Worm (Caenorhabditis elegans) whole organism, L3 larva: Measurements from ENCODE around the gene alg-2.
A peak's percentile ranks its signal among the peaks of the same experiment; 100 is the strongest.

Experiments
- R02D3.7 ChIP-seq: fragments of 150-350 bp; optimal IDR thresholded peaks from 2 replicates; lab custom pipeline; 2014; ENCODE audit warnings: missing biosample characterization, missing genetic modification characterization
- ZK546.5 ChIP-seq: sonication (generic microtip); optimal IDR thresholded peaks from 2 replicates; lab custom pipeline; 2017; ENCODE audit warnings: missing biosample characterization, missing genetic modification characterization
- aly-2 ChIP-seq: fragments of 150-350 bp; optimal IDR thresholded peaks from 2 replicates; lab custom pipeline; 2014; ENCODE audit warnings: missing biosample characterization, missing genetic modification characterization
- ama-1 ChIP-seq: fragments of 150-350 bp; optimal IDR thresholded peaks from 2 replicates; lab custom pipeline; 2018
- ceh-16 ChIP-seq: sonication (generic microtip); optimal IDR thresholded peaks from 2 replicates; lab custom pipeline; 2017; ENCODE audit warnings: missing biosample characterization, missing genetic modification characterization
- ceh-28 ChIP-seq: fragments of 150-350 bp; optimal IDR thresholded peaks from 2 replicates; lab custom pipeline; 2014; ENCODE audit warnings: missing biosample characterization, missing genetic modification reagents, missing genetic modification characterization
- ceh-82 ChIP-seq: fragments of 150-350 bp; optimal IDR thresholded peaks from 2 replicates; lab custom pipeline; 2014; ENCODE audit warnings: missing biosample characterization, missing genetic modification characterization
- ceh-9 ChIP-seq: sonication (generic microtip); optimal IDR thresholded peaks from 2 replicates; lab custom pipeline; 2018; ENCODE audit warnings: missing biosample characterization, missing genetic modification characterization
- egl-27 ChIP-seq: sonication (generic microtip); optimal IDR thresholded peaks from 4 replicates; lab custom pipeline; 2017; ENCODE audit warnings: missing biosample characterization, missing genetic modification reagents, missing genetic modification characterization
- egl-5 ChIP-seq: fragments of 150-350 bp; optimal IDR thresholded peaks from 2 replicates; lab custom pipeline; 2017; ENCODE audit warnings: missing biosample characterization, missing genetic modification reagents, missing genetic modification characterization, inconsistent platforms
- elt-1 ChIP-seq: fragments of 150-350 bp; optimal IDR thresholded peaks from 2 replicates; lab custom pipeline; 2014; ENCODE audit warnings: missing biosample characterization, missing genetic modification characterization
- elt-2 ChIP-seq: sonication (generic microtip); optimal IDR thresholded peaks from 2 replicates; lab custom pipeline; 2016; ENCODE audit warnings: missing genetic modification reagents, mild to moderate bottlenecking, missing genetic modification characterization, missing compliant biosample characterization
- elt-3 ChIP-seq, 3 experiments: fragments of 150-350 bp in 1 of 3; sonication (generic microtip) in 2 of 3; optimal IDR thresholded peaks; 2 replicates in 2 of 3; 4 replicates in 1 of 3; lab custom pipeline; 2014 to 2017; ENCODE audit warnings: missing biosample characterization in 3 of 3, missing genetic modification characterization in 3 of 3
- eor-1 ChIP-seq, 2 experiments: fragments of 150-350 bp; optimal IDR thresholded peaks; 2 replicates each; lab custom pipeline; 2014 to 2018; ENCODE audit warnings: missing biosample characterization in 2 of 2, missing genetic modification characterization in 2 of 2
- fkh-10 ChIP-seq: sonication (generic microtip); optimal IDR thresholded peaks from 2 replicates; lab custom pipeline; 2017; ENCODE audit warnings: missing biosample characterization, missing genetic modification reagents, missing genetic modification characterization
- fkh-2 ChIP-seq: fragments of 150-350 bp; optimal IDR thresholded peaks from 2 replicates; lab custom pipeline; 2014; ENCODE audit warnings: missing biosample characterization, missing genetic modification reagents, missing genetic modification characterization
- fos-1 ChIP-seq: fragments of 150-350 bp; optimal IDR thresholded peaks from 2 replicates; lab custom pipeline; 2014; ENCODE audit warnings: missing biosample characterization, missing genetic modification characterization
- hmg-11 ChIP-seq: sonication (generic microtip); optimal IDR thresholded peaks from 2 replicates; lab custom pipeline; 2016; ENCODE audit warnings: missing genetic modification characterization, missing compliant biosample characterization
- lin-15B ChIP-seq: fragments of 150-350 bp; optimal IDR thresholded peaks from 2 replicates; lab custom pipeline; 2014; ENCODE audit warnings: missing biosample characterization, missing genetic modification characterization
- lin-39 ChIP-seq: fragments of 150-350 bp; optimal IDR thresholded peaks from 2 replicates; lab custom pipeline; 2018; ENCODE audit warnings: missing biosample characterization, missing genetic modification reagents, missing genetic modification characterization
- lsy-12 ChIP-seq: sonication (generic microtip); optimal IDR thresholded peaks from 2 replicates; lab custom pipeline; 2016; ENCODE audit warnings: mild to moderate bottlenecking, missing genetic modification characterization, missing compliant biosample characterization
- mdl-1 ChIP-seq: fragments of 150-350 bp; optimal IDR thresholded peaks from 2 replicates; lab custom pipeline; 2014; ENCODE audit warnings: missing biosample characterization, missing genetic modification characterization
- mml-1 ChIP-seq: fragments of 150-350 bp; sonication (generic microtip); optimal IDR thresholded peaks from 3 replicates; lab custom pipeline; 2014; ENCODE audit warnings: missing biosample characterization, missing genetic modification characterization
- nfya-1 ChIP-seq: sonication (generic microtip); optimal IDR thresholded peaks from 2 replicates; lab custom pipeline; 2017; ENCODE audit warnings: missing genetic modification characterization, mild to moderate bottlenecking, missing compliant biosample characterization, antibody characterized with exemption, moderate library complexity; ENCODE audit not compliant: insufficient read depth
- nhr-12 ChIP-seq: fragments of 150-350 bp; optimal IDR thresholded peaks from 2 replicates; lab custom pipeline; 2014; ENCODE audit warnings: missing biosample characterization, missing genetic modification characterization
- nhr-23 ChIP-seq: fragments of 150-350 bp; optimal IDR thresholded peaks from 2 replicates; lab custom pipeline; 2014; ENCODE audit warnings: missing biosample characterization, missing genetic modification reagents, missing genetic modification characterization
- nhr-237 ChIP-seq: fragments of 150-350 bp; optimal IDR thresholded peaks from 2 replicates; lab custom pipeline; 2014; ENCODE audit warnings: missing biosample characterization, missing genetic modification characterization
- nhr-25 ChIP-seq: sonication (generic microtip); optimal IDR thresholded peaks from 2 replicates; lab custom pipeline; 2017; ENCODE audit warnings: missing biosample characterization, missing genetic modification characterization
- nhr-28 ChIP-seq: fragments of 150-350 bp; optimal IDR thresholded peaks from 2 replicates; lab custom pipeline; 2014; ENCODE audit warnings: missing biosample characterization, missing genetic modification characterization
- nhr-43 ChIP-seq: sonication (generic microtip); optimal IDR thresholded peaks from 2 replicates; lab custom pipeline; 2016; ENCODE audit warnings: mild to moderate bottlenecking, missing genetic modification characterization, missing compliant biosample characterization; ENCODE audit not compliant: poor library complexity, severe bottlenecking
- nhr-67 ChIP-seq: fragments of 150-350 bp; optimal IDR thresholded peaks from 2 replicates; lab custom pipeline; 2014; ENCODE audit warnings: missing biosample characterization, missing genetic modification characterization
- nhr-76 ChIP-seq: fragments of 150-350 bp; sonication (generic microtip); optimal IDR thresholded peaks from 5 replicates; lab custom pipeline; 2014; ENCODE audit warnings: missing biosample characterization, missing genetic modification characterization
- nhr-77 ChIP-seq: fragments of 150-350 bp; optimal IDR thresholded peaks from 2 replicates; lab custom pipeline; 2014; ENCODE audit warnings: missing biosample characterization, missing genetic modification characterization
- pha-4 ChIP-seq: fragments of 150-350 bp; optimal IDR thresholded peaks from 2 replicates; lab custom pipeline; 2014; ENCODE audit warnings: missing biosample characterization, missing genetic modification reagents, missing genetic modification characterization
- pqm-1 ChIP-seq: fragments of 150-350 bp; optimal IDR thresholded peaks from 2 replicates; lab custom pipeline; 2017; ENCODE audit warnings: missing biosample characterization, missing genetic modification characterization, inconsistent platforms
- sea-2 ChIP-seq: fragments of 150-350 bp; sonication (generic microtip); optimal IDR thresholded peaks from 4 replicates; lab custom pipeline; 2014; ENCODE audit warnings: missing biosample characterization, missing genetic modification reagents, missing genetic modification characterization
- skn-1 ChIP-seq: fragments of 150-350 bp; optimal IDR thresholded peaks from 2 replicates; lab custom pipeline; 2014; ENCODE audit warnings: missing biosample characterization, missing genetic modification characterization
- snpc-4 ChIP-seq: fragments of 150-350 bp; optimal IDR thresholded peaks from 2 replicates; lab custom pipeline; 2014; ENCODE audit warnings: missing biosample characterization, missing genetic modification characterization
- tbx-2 ChIP-seq: sonication (generic microtip); optimal IDR thresholded peaks from 2 replicates; lab custom pipeline; 2016; ENCODE audit warnings: mild to moderate bottlenecking, missing genetic modification characterization, missing compliant biosample characterization
- unc-39 ChIP-seq: sonication (generic microtip); optimal IDR thresholded peaks from 4 replicates; lab custom pipeline; 2017; ENCODE audit warnings: missing biosample characterization, missing genetic modification characterization
- unc-62 ChIP-seq: fragments of 150-350 bp; sonication (generic microtip); optimal IDR thresholded peaks from 4 replicates; lab custom pipeline; 2014; ENCODE audit warnings: missing biosample characterization, missing genetic modification reagents, missing genetic modification characterization
- zag-1 ChIP-seq: fragments of 150-350 bp; optimal IDR thresholded peaks from 2 replicates; lab custom pipeline; 2014; ENCODE audit warnings: missing biosample characterization, missing genetic modification characterization
- ztf-11 ChIP-seq: fragments of 150-350 bp; optimal IDR thresholded peaks from 2 replicates; lab custom pipeline; 2014; ENCODE audit warnings: missing biosample characterization, missing genetic modification characterization
- ztf-4 ChIP-seq: fragments of 150-350 bp; optimal IDR thresholded peaks from 2 replicates; lab custom pipeline; 2014; ENCODE audit warnings: missing biosample characterization, missing genetic modification characterization

alg-2 gene

ce11 chrII:840131-840530 is 32.9 kb upstream of the alg-2 start, which contains the start of gene clc-33:
Gene clc-33 (plus strand): TSS chrII:840431.
- TF ChIP-seq mdl-1 (tag; lab: Kevin White, UChicago) = no peak
- TF ChIP-seq eor-1 (tag; optimal IDR thresholded peaks at IDR 0.05; lab: Kevin White, UChicago) = no peak
- no peak for TF ChIP-seq mml-1 (tag; lab: Kevin White, UChicago)
- no peak for TF ChIP-seq elt-3 (tag; optimal IDR thresholded peaks at IDR 0.05; lab: Kevin White, UChicago)
- no peak for TF ChIP-seq lsy-12
- TF ChIP-seq pha-4 (tag; lab: Kevin White, UChicago) = no peak
- TF ChIP-seq, all 47 proteins: peak for 0

- no peak for TF ChIP-seq egl-5 (tag; lab: Kevin White, UChicago)
- TF ChIP-seq nhr-237 = no peak
- no peak for TF ChIP-seq nhr-76 (tag; lab: Kevin White, UChicago)
- no peak for TF ChIP-seq nhr-23
- TF ChIP-seq unc-62 (GFP tag; lab: Kevin White, UChicago) = no peak
- TF ChIP-seq nhr-77 (tag; lab: Kevin White, UChicago) = no peak
- no peak for TF ChIP-seq pha-4 (tag; lab: Kevin White, UChicago)
- TF ChIP-seq elt-1 = no peak
- TF ChIP-seq ama-1 (lab: Kevin White, UChicago) = no peak
- TF ChIP-seq mml-1 (tag; lab: Kevin White, UChicago) = no peak
- TF ChIP-seq lin-39 (tag; lab: Kevin White, UChicago) = no peak
- TF ChIP-seq ceh-9 (tag; lab: Kevin White, UChicago) = no peak
- TF ChIP-seq ceh-82 = no peak
- no peak for TF ChIP-seq nhr-67 (tag; lab: Kevin White, UChicago)
- no peak for TF ChIP-seq nhr-43
Observed at ce11 chrII:843971-844370, 29.0 kb upstream of the alg-2 start, which contains the start of gene F28A10.4. Gene F28A10.4 (plus strand): TSS chrII:844271.

ce11 chrII:845618-846017 is 27.4 kb upstream of the alg-2 start, which contains the start of gene F28A10.7:
Gene F28A10.7 (minus strand): TSS chrII:845718.
- TF ChIP-seq pha-4 (tag; lab: Kevin White, UChicago) (no peak), tbx-2 (tag; lab: Kevin White, UChicago) (no peak), nhr-28 (no peak), sea-2 (GFP tag; lab: Kevin White, UChicago) (no peak), unc-62 (GFP tag; lab: Kevin White, UChicago) (no peak), zag-1 (tag; lab: Kevin White, UChicago) (no peak), lin-39 (tag; lab: Kevin White, UChicago) (no peak), fkh-2 (tag; lab: Kevin White, UChicago) (no peak), fkh-10 (no peak), ama-1 (lab: Kevin White, UChicago) (no peak), fos-1 (tag; lab: Kevin White, UChicago) (no peak), snpc-4 (tag; lab: Kevin White, UChicago) (no peak), R02D3.7 (tag; lab: Kevin White, UChicago) (no peak), aly-2 (tag; lab: Kevin White, UChicago) (no peak), mml-1 (tag; lab: Kevin White, UChicago) (no peak), pqm-1 (tag; lab: Kevin White, UChicago) (no peak), nhr-25 (tag; lab: Kevin White, UChicago) (no peak), lin-15B (no peak), ZK546.5 (tag; lab: Kevin White, UChicago) (no peak), ceh-16 (tag; lab: Kevin White, UChicago) (no peak)
- TF ChIP-seq, all 47 proteins: peak for 0

ce11 chrII:848519-848918 is 24.5 kb upstream of the alg-2 start, which contains the start of the genes acdh-9 and F28A10.13:
Gene acdh-9 (minus strand): TSS chrII:848603.
Gene F28A10.13 (plus strand): TSS chrII:848812.
- TF ChIP-seq ceh-9 (tag; lab: Kevin White, UChicago) (no peak), ZK546.5 (tag; lab: Kevin White, UChicago) (no peak), ztf-11 (tag; lab: Kevin White, UChicago) (no peak), zag-1 (tag; lab: Kevin White, UChicago) (no peak), unc-62 (GFP tag; lab: Kevin White, UChicago) (no peak), nhr-77 (tag; lab: Kevin White, UChicago) (no peak), nhr-76 (tag; lab: Kevin White, UChicago) (peak; percentile 95), nfya-1 (peak; percentile 65), egl-27 (no peak), lsy-12 (no peak), R02D3.7 (tag; lab: Kevin White, UChicago) (no peak), hmg-11 (no peak), nhr-28 (no peak), pha-4 (tag; lab: Kevin White, UChicago) (no peak), elt-2 (peak; percentile 69), nhr-237 (no peak), mml-1 (tag; lab: Kevin White, UChicago) (no peak), skn-1 (tag; lab: Kevin White, UChicago) (no peak), elt-3 (tag; optimal IDR thresholded peaks at IDR 0.05; lab: Kevin White, UChicago) (no peak), eor-1 (tag; optimal IDR thresholded peaks at IDR 0.05; lab: Kevin White, UChicago) (no peak), nhr-43 (no peak), tbx-2 (tag; lab: Kevin White, UChicago) (no peak), nhr-12 (no peak), mdl-1 (tag; lab: Kevin White, UChicago) (peak; percentile 79), ceh-28 (no peak), aly-2 (tag; lab: Kevin White, UChicago) (no peak), ztf-4 (tag; lab: Kevin White, UChicago) (no peak), unc-39 (tag; lab: Kevin White, UChicago) (no peak), nhr-67 (tag; lab: Kevin White, UChicago) (no peak), nhr-23 (peak; percentile 11), egl-5 (tag; lab: Kevin White, UChicago) (no peak), fkh-10 (no peak), snpc-4 (tag; lab: Kevin White, UChicago) (no peak)
